Worm (Caenorhabditis elegans) whole organism, early embryonic: ENCODE results near the gene rcat-1.

ENCODE experiments used
- ceh-36 ChIP-seq: sonication (generic microtip); optimal IDR thresholded peaks from 2 replicates; lab custom pipeline; 2016; ENCODE audit warnings: missing genetic modification characterization, inconsistent platforms, missing compliant biosample characterization
- pes-1 ChIP-seq: fragments of 200-800 bp; sonication (Bioruptor generic); IDR thresholded peaks from 2 replicates; pipeline ENCODE4 v1.3.6; 2022; ENCODE audit warnings: missing genetic modification reagents, missing genetic modification characterization, missing compliant biosample characterization

ce11 chrIV:288027-288426, 32.8 kb upstream of the rcat-1 start, which contains the start of gene T21D12.14:
- TF ChIP-seq ceh-36 (no peak), pes-1 (GFP tag; lab: Robert Waterston, UW) (no peak)
